Worm (Caenorhabditis elegans): Measurements from ENCODE around the gene ppk-2.

DNA sequence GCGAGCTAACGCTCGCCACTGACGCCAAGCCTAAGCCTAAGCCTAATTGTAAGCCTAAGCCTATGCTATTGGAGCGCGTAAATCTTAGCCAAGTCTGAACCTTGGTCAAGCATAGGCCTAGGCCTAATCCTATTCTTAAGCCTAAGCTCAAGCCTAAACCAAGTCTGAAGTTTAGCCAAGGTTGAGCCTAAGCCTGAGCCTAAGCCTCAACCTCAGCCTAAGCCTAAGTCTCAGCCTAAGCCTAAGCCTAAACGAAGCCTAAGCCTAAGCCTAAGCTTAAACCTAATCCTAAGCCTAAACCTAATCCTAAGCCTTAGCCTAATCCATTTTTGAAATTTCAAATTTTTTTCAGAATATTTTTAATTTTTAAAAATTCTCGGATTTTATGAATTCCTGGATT, 42.0 kb upstream of the ppk-2 start:
- TF ChIP-seq sea-1 (GFP tag; conservative IDR thresholded peaks at IDR 0.05) (no peak), flt-1 (GFP tag; IDR thresholded peaks at IDR 0.05) (no peak)

Data from whole organism, early embryonic.